Worm (Caenorhabditis elegans) whole organism, L2 larva: ENCODE results near the gene B0393.5.

ENCODE experiments used
- ama-1 ChIP-seq: fragments of 150-350 bp; optimal IDR thresholded peaks from 2 replicates; lab custom pipeline; 2018; ENCODE audit warnings: inconsistent platforms
- egl-27 ChIP-seq: sonication (generic microtip); optimal IDR thresholded peaks from 3 replicates; lab custom pipeline; 2017; ENCODE audit warnings: missing biosample characterization, missing genetic modification reagents, missing genetic modification characterization
- elt-1 ChIP-seq: fragments of 150-350 bp; optimal IDR thresholded peaks from 2 replicates; lab custom pipeline; 2014; ENCODE audit warnings: missing biosample characterization, missing genetic modification characterization
- elt-3 ChIP-seq: sonication (generic microtip); optimal IDR thresholded peaks from 2 replicates; lab custom pipeline; 2017; ENCODE audit warnings: missing biosample characterization, missing genetic modification characterization
- nhr-11 ChIP-seq: fragments of 150-350 bp; optimal IDR thresholded peaks from 2 replicates; lab custom pipeline; 2014; ENCODE audit warnings: missing biosample characterization, missing genetic modification characterization
- sem-4 ChIP-seq: fragments of 150-350 bp; optimal IDR thresholded peaks from 2 replicates; lab custom pipeline; 2014; ENCODE audit warnings: missing biosample characterization, missing genetic modification reagents, missing genetic modification characterization
- snpc-4 ChIP-seq: fragments of 150-350 bp; optimal IDR thresholded peaks from 2 replicates; lab custom pipeline; 2014; ENCODE audit warnings: missing biosample characterization, missing genetic modification characterization
- unc-39 ChIP-seq: fragments of 150-350 bp; optimal IDR thresholded peaks from 2 replicates; lab custom pipeline; 2014; ENCODE audit warnings: missing biosample characterization, missing genetic modification characterization
- unc-62 ChIP-seq: fragments of 150-350 bp; optimal IDR thresholded peaks from 2 replicates; lab custom pipeline; 2014; ENCODE audit warnings: missing biosample characterization, missing genetic modification reagents, missing genetic modification characterization

- no peak for TF ChIP-seq ama-1 (lab: Kevin White, UChicago)
- TF ChIP-seq snpc-4 (tag; lab: Kevin White, UChicago), result no peak
- TF ChIP-seq unc-62 (GFP tag; lab: Kevin White, UChicago), result no peak
- TF ChIP-seq sem-4 (tag; lab: Kevin White, UChicago), result no peak
- no peak for TF ChIP-seq egl-27 (tag; lab: Kevin White, UChicago)
- no peak for TF ChIP-seq unc-39 (tag; lab: Kevin White, UChicago)
- no peak for TF ChIP-seq elt-1 (tag; lab: Kevin White, UChicago)
- no peak for TF ChIP-seq elt-3 (tag; lab: Kevin White, UChicago)
- TF ChIP-seq nhr-11, result no peak
These were observed 27.1 kb downstream of the B0393.5 start, which contains the start of gene mip-1 for ce11 chrIII:4792560-4793136.
